Fruit fly (Drosophila melanogaster) Kc167 (cell line): ENCODE results near the gene Btk.

ENCODE experiments used
- Myc ChIP-seq: fragments of >200 bp; optimal IDR thresholded peaks from 2 replicates; lab custom pipeline; 2017; ENCODE audit warnings: missing external identifiers
- Sin3A ChIP-seq: fragments of >200 bp; optimal IDR thresholded peaks from 2 replicates; lab custom pipeline; 2018; ENCODE audit warnings: missing external identifiers
- h ChIP-seq: fragments of >200 bp; optimal IDR thresholded peaks from 3 replicates; lab custom pipeline; 2018; ENCODE audit warnings: missing external identifiers
- insv ChIP-seq: fragments of >200 bp; optimal IDR thresholded peaks from 3 replicates; lab custom pipeline; 2018; ENCODE audit warnings: missing external identifiers
- psq ChIP-seq: fragments of >200 bp; optimal IDR thresholded peaks from 2 replicates; lab custom pipeline; 2017; ENCODE audit warnings: missing external identifiers
- ttk ChIP-seq: sonication (Bioruptor generic); optimal IDR thresholded peaks from 2 replicates; lab custom pipeline; 2017; ENCODE audit warnings: missing external identifiers

Gene Btk

dm6 chr2L:8327272-8327555, 26.3 kb upstream of the Btk start, which contains the start of gene CG14275:
CG14275 (plus strand) TSS chr2L:8327456.
- no peak for TF ChIP-seq psq (lab: Kevin White, UChicago)
- no peak for TF ChIP-seq Sin3A (lab: Kevin White, UChicago)
- no peak for TF ChIP-seq Myc
- no peak for TF ChIP-seq h (lab: Kevin White, UChicago)
- no peak for TF ChIP-seq ttk (lab: Kevin White, UChicago)
- TF ChIP-seq insv (lab: Kevin White, UChicago): no peak

dm6 chr2L:8326414-8327271, 25.8 kb upstream of the Btk start:
- TF ChIP-seq Sin3A (lab: Kevin White, UChicago) (no peak), Myc (no peak), psq (lab: Kevin White, UChicago) (no peak), h (lab: Kevin White, UChicago) (no peak), insv (lab: Kevin White, UChicago) (no peak), ttk (lab: Kevin White, UChicago) (no peak)

- TF ChIP-seq Myc: no peak
- TF ChIP-seq insv (lab: Kevin White, UChicago): no peak
- no peak for TF ChIP-seq h (lab: Kevin White, UChicago)
- no peak for TF ChIP-seq ttk (lab: Kevin White, UChicago)
- no peak for TF ChIP-seq psq (lab: Kevin White, UChicago)
- no peak for TF ChIP-seq Sin3A (lab: Kevin White, UChicago)
Measured at dm6 chr2L:8325150-8325549, 24.3 kb upstream of the Btk start, which contains the start of gene CG7781. CG7781 (minus strand) TSS chr2L:8325409.

- TF ChIP-seq h (lab: Kevin White, UChicago) (no peak), ttk (lab: Kevin White, UChicago) (no peak), Sin3A (lab: Kevin White, UChicago) (no peak), Myc (no peak), psq (lab: Kevin White, UChicago) (no peak), insv (lab: Kevin White, UChicago) (no peak)
Measured at dm6 chr2L:8319858-8320525, 19.1 kb upstream of the Btk start, which contains the start of the genes mtsh and strat. mtsh (minus strand) TSS chr2L:8319908. strat (plus strand) TSS chr2L:8320328.

- no peak for TF ChIP-seq psq (lab: Kevin White, UChicago)
Measured at dm6 chr2L:8311741-8312140, 10.9 kb upstream of the Btk start.

- no peak for TF ChIP-seq Myc
- TF ChIP-seq h (lab: Kevin White, UChicago): no peak
- no peak for TF ChIP-seq ttk (lab: Kevin White, UChicago)
Measured at dm6 chr2L:8311091-8311490, 10.2 kb upstream of the Btk start, which contains the start of the genes CG7810 and CG7806. CG7810 (minus strand) TSS chr2L:8311195. CG7806 (plus strand) TSS chr2L:8311399.

dm6 chr2L:8307817-8308551, 7.1 kb upstream of the Btk start, which contains the start of the genes Ostgamma and Mettl14:
Ostgamma (minus strand) TSS chr2L:8308192.
Mettl14 (plus strand) TSS chr2L:8308427.
- no peak for TF ChIP-seq psq (lab: Kevin White, UChicago)
- TF ChIP-seq ttk (lab: Kevin White, UChicago): no peak
- no peak for TF ChIP-seq h (lab: Kevin White, UChicago)
- no peak for TF ChIP-seq Myc
- no peak for TF ChIP-seq insv (lab: Kevin White, UChicago)
- no peak for TF ChIP-seq Sin3A (lab: Kevin White, UChicago)

- no peak for TF ChIP-seq h (lab: Kevin White, UChicago)
- TF ChIP-seq Sin3A (lab: Kevin White, UChicago): no peak
- no peak for TF ChIP-seq psq (lab: Kevin White, UChicago)
- TF ChIP-seq insv (lab: Kevin White, UChicago): no peak
- no peak for TF ChIP-seq ttk (lab: Kevin White, UChicago)
Measured at dm6 chr2L:8305409-8305808, 4.5 kb upstream of the Btk start, which contains the start of gene CG7840. CG7840 (plus strand) TSS chr2L:8305586.

- TF ChIP-seq Myc (no peak), psq (lab: Kevin White, UChicago) (no peak), Sin3A (lab: Kevin White, UChicago) (no peak), h (lab: Kevin White, UChicago) (no peak), insv (lab: Kevin White, UChicago) (no peak), ttk (lab: Kevin White, UChicago) (no peak)
Measured at dm6 chr2L:8304635-8305034, 3.8 kb upstream of the Btk start.

- no peak for TF ChIP-seq Myc
Measured at dm6 chr2L:8302766-8303479, 2.0 kb upstream of the Btk start, which contains the start of the genes wol and Scgalpha. wol (minus strand) TSS chr2L:8302985. Scgalpha (plus strand) TSS chr2L:8303429.
